Fruit fly (Drosophila melanogaster): ENCODE measurements around the gene CG42822.
"Not testable (repeated sequence)": the region's sequence is repeated elsewhere in the genome, so short reads cannot be mapped to it uniquely, and the experiment has no call there.

DNA sequence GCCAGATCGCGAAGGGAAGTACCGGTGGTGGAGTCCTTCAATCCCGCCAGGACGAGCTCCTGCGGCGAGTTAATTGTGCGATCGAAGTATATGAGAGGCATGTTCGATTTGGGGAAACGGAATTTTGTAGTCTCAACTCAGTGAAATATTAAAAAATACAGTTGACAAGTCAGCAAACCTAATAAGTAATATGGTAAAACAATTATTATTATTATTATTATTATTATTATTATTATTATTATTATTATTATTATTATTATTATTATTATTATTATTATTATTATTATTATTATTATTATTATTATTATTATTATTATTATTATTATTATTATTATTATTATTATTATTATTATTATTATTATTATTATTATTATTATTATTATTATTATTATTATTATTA, 43.0 kb downstream of the CG42822 start, which contains the start of gene CG14330:
- TF ChIP-seq gl (tag; optimal IDR thresholded peaks at IDR 0.05); CG14655 (GFP tag; optimal IDR thresholded peaks at IDR 0.05); CG8159 (tag; optimal IDR thresholded peaks at IDR 0.05); CG15710 (tag; optimal IDR thresholded peaks at IDR 0.05): not testable (repeated sequence)
